Worm (Caenorhabditis elegans) whole organism, late embryonic: Measurements from ENCODE around the gene Y61A9LA.12.
"Not testable (repeated sequence)": the region's sequence is repeated elsewhere in the genome, so short reads cannot be mapped to it uniquely, and the experiment has no call there.

ENCODE experiments used
- F13H6.1 ChIP-seq: sonication (generic microtip); optimal IDR thresholded peaks from 2 replicates; lab custom pipeline; 2016; ENCODE audit warnings: missing genetic modification characterization, missing compliant biosample characterization
- ahr-1 ChIP-seq: sonication (generic microtip); optimal IDR thresholded peaks from 2 replicates; lab custom pipeline; 2016; ENCODE audit warnings: missing genetic modification characterization, missing compliant biosample characterization
- ama-1 ChIP-seq: fragments of 150-350 bp; optimal IDR thresholded peaks from 2 replicates; lab custom pipeline; 2014
- ceh-31 ChIP-seq: sonication (generic microtip); optimal IDR thresholded peaks from 2 replicates; lab custom pipeline; 2016; ENCODE audit warnings: missing genetic modification characterization, missing compliant biosample characterization
- eyg-1 ChIP-seq: sonication (generic microtip); optimal IDR thresholded peaks from 2 replicates; lab custom pipeline; 2016; ENCODE audit warnings: missing genotype, missing genetic modification characterization, missing compliant biosample characterization
- fax-1 ChIP-seq: sonication (generic microtip); optimal IDR thresholded peaks from 2 replicates; lab custom pipeline; 2016; ENCODE audit warnings: missing genotype, missing genetic modification characterization, missing compliant biosample characterization
- fkh-10 ChIP-seq: fragments of 150-350 bp; optimal IDR thresholded peaks from 2 replicates; lab custom pipeline; 2014; ENCODE audit warnings: missing biosample characterization, missing genetic modification reagents, missing genetic modification characterization
- hlh-30 ChIP-seq: sonication (generic microtip); optimal IDR thresholded peaks from 2 replicates; lab custom pipeline; 2017; ENCODE audit warnings: antibody characterized with exemption, missing genetic modification characterization, missing compliant biosample characterization; ENCODE audit not compliant: insufficient read depth
- lin-11 ChIP-seq: fragments of 200-800 bp; sonication (Bioruptor generic); optimal IDR thresholded peaks from 2 replicates; lab custom pipeline; 2018; ENCODE audit warnings: mild to moderate bottlenecking, missing genetic modification characterization, missing compliant biosample characterization
- nfya-1 ChIP-seq: sonication (generic microtip); optimal IDR thresholded peaks from 2 replicates; lab custom pipeline; 2017; ENCODE audit warnings: missing genetic modification characterization, mild to moderate bottlenecking, missing compliant biosample characterization, antibody characterized with exemption, moderate library complexity
- nhr-11 ChIP-seq: fragments of 150-350 bp; optimal IDR thresholded peaks from 2 replicates; lab custom pipeline; 2014; ENCODE audit warnings: missing biosample characterization, missing genetic modification characterization
- pax-1 ChIP-seq: fragments of 150-350 bp; optimal IDR thresholded peaks from 2 replicates; lab custom pipeline; 2014; ENCODE audit warnings: missing biosample characterization, missing genetic modification characterization
- pha-4 ChIP-seq: fragments of 150-350 bp; optimal IDR thresholded peaks from 2 replicates; lab custom pipeline; 2018; ENCODE audit warnings: missing biosample characterization, missing genetic modification reagents, missing genetic modification characterization

ce11 chrV:4553572-4553971 lies at the start of gene Y61A9LA.12:
- not testable (repeated sequence) for TF ChIP-seq fax-1 (tag; lab: Kevin White, UChicago); F13H6.1 (tag; lab: Kevin White, UChicago); nhr-11 (tag; lab: Kevin White, UChicago); pax-1 (tag; lab: Kevin White, UChicago); hlh-30 (tag; lab: Kevin White, UChicago); ahr-1; pha-4 (tag; lab: Kevin White, UChicago); fkh-10 (GFP tag; lab: Kevin White, UChicago); eyg-1; ama-1 (lab: Kevin White, UChicago); lin-11; nfya-1 (tag; lab: Kevin White, UChicago); ceh-31 (tag; lab: Kevin White, UChicago)
